Worm (Caenorhabditis elegans) whole organism, L3 larva: ENCODE data around the gene nspc-9.

Experiments
- ZK546.5 ChIP-seq: sonication (generic microtip); optimal IDR thresholded peaks from 2 replicates; lab custom pipeline; 2017; ENCODE audit warnings: missing biosample characterization, missing genetic modification characterization
- daf-12 ChIP-seq: fragments of 150-350 bp; optimal IDR thresholded peaks from 2 replicates; lab custom pipeline; 2014; ENCODE audit warnings: missing biosample characterization, missing genetic modification reagents, missing genetic modification characterization
- elt-3 ChIP-seq, 3 experiments: fragments of 150-350 bp in 1 of 3; sonication (generic microtip) in 2 of 3; optimal IDR thresholded peaks; 2 replicates in 2 of 3; 4 replicates in 1 of 3; lab custom pipeline; 2014 to 2017; ENCODE audit warnings: missing biosample characterization in 3 of 3, missing genetic modification characterization in 3 of 3
- lin-39 ChIP-seq: fragments of 150-350 bp; optimal IDR thresholded peaks from 2 replicates; lab custom pipeline; 2018; ENCODE audit warnings: missing biosample characterization, missing genetic modification reagents, missing genetic modification characterization
- nfya-1 ChIP-seq: sonication (generic microtip); optimal IDR thresholded peaks from 2 replicates; lab custom pipeline; 2017; ENCODE audit warnings: missing genetic modification characterization, mild to moderate bottlenecking, missing compliant biosample characterization, antibody characterized with exemption, moderate library complexity; ENCODE audit not compliant: insufficient read depth
- nhr-11 ChIP-seq: fragments of 150-350 bp; optimal IDR thresholded peaks from 2 replicates; lab custom pipeline; 2014; ENCODE audit warnings: missing biosample characterization, missing genetic modification characterization
- nhr-237 ChIP-seq: fragments of 150-350 bp; optimal IDR thresholded peaks from 2 replicates; lab custom pipeline; 2014; ENCODE audit warnings: missing biosample characterization, missing genetic modification characterization
- nhr-25 ChIP-seq: sonication (generic microtip); optimal IDR thresholded peaks from 2 replicates; lab custom pipeline; 2017; ENCODE audit warnings: missing biosample characterization, missing genetic modification characterization
- nhr-77 ChIP-seq: fragments of 150-350 bp; optimal IDR thresholded peaks from 2 replicates; lab custom pipeline; 2014; ENCODE audit warnings: missing biosample characterization, missing genetic modification characterization
- pha-4 ChIP-seq: fragments of 150-350 bp; optimal IDR thresholded peaks from 2 replicates; lab custom pipeline; 2014; ENCODE audit warnings: missing biosample characterization, missing genetic modification reagents, missing genetic modification characterization
- snpc-4 ChIP-seq: fragments of 150-350 bp; optimal IDR thresholded peaks from 2 replicates; lab custom pipeline; 2014; ENCODE audit warnings: missing biosample characterization, missing genetic modification characterization
- ztf-11 ChIP-seq: fragments of 150-350 bp; optimal IDR thresholded peaks from 2 replicates; lab custom pipeline; 2014; ENCODE audit warnings: missing biosample characterization, missing genetic modification characterization

ce11 chrX:12299834-12300233, 43.3 kb downstream of the nspc-9 start, which contains the start of gene W06D11.5:
- TF ChIP-seq ZK546.5 (tag; lab: Kevin White, UChicago), result no peak
- TF ChIP-seq nhr-11, result no peak
- no peak for TF ChIP-seq nhr-77 (tag; lab: Kevin White, UChicago)
- TF ChIP-seq snpc-4 (tag; lab: Kevin White, UChicago), result no peak
- no peak for TF ChIP-seq nhr-237
- TF ChIP-seq nfya-1 (tag; lab: Kevin White, UChicago), result no peak
- TF ChIP-seq ztf-11 (tag; lab: Kevin White, UChicago), result no peak
- no peak for TF ChIP-seq lin-39
- no peak for TF ChIP-seq nhr-25 (tag; lab: Kevin White, UChicago)
- TF ChIP-seq daf-12, result no peak
- no peak for TF ChIP-seq pha-4 (tag; lab: Kevin White, UChicago)
- TF ChIP-seq elt-3 (tag; optimal IDR thresholded peaks at IDR 0.05; lab: Kevin White, UChicago), result no peak
